Worm (Caenorhabditis elegans): Measurements from ENCODE around the gene F28C6.9.
A peak's percentile ranks its signal among the peaks of the same experiment; 100 is the strongest.

F28C6.9 gene

ce11 chrII:8643627-8644356 lies 33.8 kb upstream of the F28C6.9 start:
- TF ChIP-seq unc-62 (GFP tag; optimal IDR thresholded peaks at IDR 0.05) (peak; percentile 7), pha-4 (tag; optimal IDR thresholded peaks at IDR 0.05) (peak; percentile 20), lin-39 (tag; optimal IDR thresholded peaks at IDR 0.05) (peak; percentile 31), lsy-12 (tag; optimal IDR thresholded peaks at IDR 0.05) (no peak), fos-1 (tag; optimal IDR thresholded peaks at IDR 0.05) (no peak), nhr-43 (tag; optimal IDR thresholded peaks at IDR 0.05; ENCODE audit: poor library complexity, severe bottlenecking) (no peak), nhr-77 (tag; optimal IDR thresholded peaks at IDR 0.05) (no peak), nhr-76 (tag; optimal IDR thresholded peaks at IDR 0.05) (no peak)

DNA sequence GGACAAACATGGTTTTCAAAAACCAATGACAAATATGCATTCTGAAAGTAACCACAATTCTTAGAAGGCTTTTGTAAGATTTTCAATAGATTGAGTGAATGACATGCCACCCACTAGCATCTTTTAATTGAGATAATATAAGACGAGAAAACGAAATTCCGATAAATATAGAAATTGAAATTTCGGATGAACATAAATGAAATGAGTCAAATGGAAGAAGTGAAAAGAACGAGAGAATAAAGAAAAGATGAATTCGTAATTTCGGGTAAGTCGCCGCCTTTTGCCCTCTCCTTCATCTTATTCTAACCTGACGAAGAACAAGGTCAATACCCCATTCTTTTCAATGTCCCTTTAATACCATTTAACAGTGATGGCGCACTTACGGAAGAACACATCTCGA lies 32.4 kb upstream of the F28C6.9 start:
- TF ChIP-seq nhr-11 (tag; optimal IDR thresholded peaks at IDR 0.05) (no peak), ZK546.5 (tag; optimal IDR thresholded peaks at IDR 0.05) (no peak), elt-2 (tag; optimal IDR thresholded peaks at IDR 0.05) (no peak), elt-1 (tag; optimal IDR thresholded peaks at IDR 0.05) (no peak), ztf-11 (tag; optimal IDR thresholded peaks at IDR 0.05) (no peak), hmg-11 (tag; optimal IDR thresholded peaks at IDR 0.05) (no peak), aly-2 (tag; optimal IDR thresholded peaks at IDR 0.05) (no peak), skn-1 (tag; optimal IDR thresholded peaks at IDR 0.05) (no peak), nhr-12 (tag; optimal IDR thresholded peaks at IDR 0.05) (no peak)

DNA sequence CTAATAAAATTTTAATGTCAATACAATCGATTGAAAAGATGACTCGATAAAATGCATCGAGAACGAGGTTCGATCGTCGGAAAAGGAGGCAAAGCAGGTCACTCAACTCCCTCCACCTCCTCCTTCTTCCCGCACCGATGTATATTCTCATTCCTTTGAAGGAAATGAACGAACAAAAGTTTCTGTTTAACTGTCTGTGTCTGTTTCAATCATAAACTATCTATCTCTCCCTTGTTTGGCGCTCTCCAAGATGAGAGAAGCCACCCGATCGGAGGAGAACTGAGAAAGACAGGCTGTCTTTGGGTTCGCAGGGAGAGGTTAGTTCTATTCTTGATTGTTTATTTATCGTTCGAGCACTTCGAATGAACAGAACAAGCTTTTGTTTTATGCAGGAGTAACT lies 31.1 kb upstream of the F28C6.9 start, which contains the start of gene D2085.7:
Gene D2085.7 (plus strand): TSS at position 251 of the 400 bp plus-strand sequence.
- peak; percentile 25 for TF ChIP-seq nhr-23 (tag; optimal IDR thresholded peaks at IDR 0.05)
- no peak for TF ChIP-seq unc-62 (GFP tag; optimal IDR thresholded peaks at IDR 0.05)
- TF ChIP-seq ceh-16 (tag; optimal IDR thresholded peaks at IDR 0.05) = no peak
- no peak for TF ChIP-seq lsy-12 (tag; optimal IDR thresholded peaks at IDR 0.05)
- TF ChIP-seq elt-2 (tag; optimal IDR thresholded peaks at IDR 0.05) = peak; percentile 24
- peak; percentile 37 for TF ChIP-seq nhr-25 (tag; optimal IDR thresholded peaks at IDR 0.05)

ce11 chrII:8640503-8640902 lies 30.5 kb upstream of the F28C6.9 start:
- TF ChIP-seq pha-4 (tag; optimal IDR thresholded peaks at IDR 0.05) (peak; percentile 45), nfya-1 (tag; optimal IDR thresholded peaks at IDR 0.05; ENCODE audit: insufficient read depth) (peak; percentile 18), elt-2 (tag; optimal IDR thresholded peaks at IDR 0.05) (peak; percentile 29), snpc-4 (tag; optimal IDR thresholded peaks at IDR 0.05) (no peak), pqm-1 (tag; optimal IDR thresholded peaks at IDR 0.05) (peak; percentile 22)

DNA sequence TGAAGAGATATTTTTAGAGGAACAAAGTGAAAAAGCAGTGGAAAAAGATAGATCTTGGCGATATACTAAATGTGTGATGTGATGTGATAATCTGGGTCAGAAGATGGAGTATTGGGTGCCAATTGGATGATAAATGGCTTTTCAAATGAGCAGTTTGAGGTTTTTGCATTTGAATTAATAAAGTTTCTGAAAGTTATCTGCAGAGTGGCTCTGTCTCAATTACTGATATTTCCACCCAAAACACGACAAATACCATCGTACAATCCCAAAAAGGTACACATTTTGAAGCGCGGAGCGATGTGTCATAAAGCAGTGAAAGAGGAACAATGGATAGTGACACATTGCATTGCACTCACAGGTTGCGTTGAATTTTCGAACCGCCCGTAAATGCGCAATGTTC lies 29.6 kb upstream of the F28C6.9 start:
- TF ChIP-seq aly-2 (tag; optimal IDR thresholded peaks at IDR 0.05) (no peak), nhr-11 (tag; optimal IDR thresholded peaks at IDR 0.05) (no peak), ama-1 (optimal IDR thresholded peaks at IDR 0.05) (no peak), elt-2 (tag; optimal IDR thresholded peaks at IDR 0.05) (no peak), pqm-1 (tag; optimal IDR thresholded peaks at IDR 0.05) (no peak), pha-4 (tag; optimal IDR thresholded peaks at IDR 0.05) (no peak), fos-1 (tag; optimal IDR thresholded peaks at IDR 0.05) (no peak), nhr-23 (tag; optimal IDR thresholded peaks at IDR 0.05) (no peak), ztf-4 (tag; optimal IDR thresholded peaks at IDR 0.05) (no peak), nhr-237 (tag; optimal IDR thresholded peaks at IDR 0.05) (no peak), fkh-10 (GFP tag; optimal IDR thresholded peaks at IDR 0.05) (no peak), egl-5 (tag; optimal IDR thresholded peaks at IDR 0.05) (no peak), unc-62 (GFP tag; optimal IDR thresholded peaks at IDR 0.05) (no peak), egl-27 (tag; optimal IDR thresholded peaks at IDR 0.05) (no peak), nhr-77 (tag; optimal IDR thresholded peaks at IDR 0.05) (no peak), nfya-1 (tag; optimal IDR thresholded peaks at IDR 0.05; ENCODE audit: insufficient read depth) (no peak), tbx-2 (tag; optimal IDR thresholded peaks at IDR 0.05) (no peak)

DNA sequence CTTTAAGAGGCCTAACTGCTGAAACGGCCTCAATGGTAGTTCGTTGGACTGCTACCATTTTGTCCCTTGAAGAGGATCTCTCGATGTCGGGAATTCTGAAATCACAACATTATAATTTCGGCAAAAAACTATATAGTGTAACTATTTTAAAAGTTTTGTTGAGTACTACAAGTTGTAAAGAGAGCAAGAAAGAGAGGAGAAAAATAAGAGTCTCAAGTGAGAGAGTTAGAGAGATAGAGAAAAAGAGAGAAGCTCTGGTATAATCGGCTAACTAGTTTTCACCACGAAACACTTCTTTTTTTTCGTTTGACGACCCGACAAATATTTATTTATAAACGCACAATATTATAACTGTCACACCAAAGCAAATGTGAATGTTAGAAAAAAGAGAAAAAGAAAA lies 27.6 kb upstream of the F28C6.9 start, which contains the start of gene vab-9:
Gene vab-9 (minus strand): TSS at position 101 of the 400 bp plus-strand sequence.
- no peak for TF ChIP-seq lsy-12 (tag; optimal IDR thresholded peaks at IDR 0.05)
- peak; percentile 46 for TF ChIP-seq pha-4 (tag; optimal IDR thresholded peaks at IDR 0.05)
